Fruit fly (Drosophila melanogaster) whole organism, prepupa: Measurements from ENCODE around the gene CG11912.

ENCODE experiments used
- CG3032 ChIP-seq: fragments of 200-800 bp; optimal IDR thresholded peaks from 2 replicates; lab custom pipeline; 2019; ENCODE audit warnings: missing biosample characterization, mild to moderate bottlenecking, missing genetic modification characterization, moderate library complexity
- CG6792 ChIP-seq: fragments of 200-800 bp; sonication (Bioruptor generic); optimal IDR thresholded peaks from 3 replicates; lab custom pipeline; 2016; ENCODE audit warnings: missing biosample characterization, missing genetic modification characterization
- CG6854 ChIP-seq: fragments of 200-800 bp; sonication (Bioruptor generic); optimal IDR thresholded peaks from 2 replicates; lab custom pipeline; 2017; ENCODE audit warnings: missing biosample characterization, mild to moderate bottlenecking, missing genetic modification characterization
- CG8119 ChIP-seq: fragments of 200-800 bp; sonication (Bioruptor generic); IDR thresholded peaks from 3 replicates; pipeline ENCODE4 v1.3.6; 2022; ENCODE audit warnings: missing biosample characterization, missing genetic modification characterization
- CG8632 ChIP-seq: fragments of 200-800 bp; sonication (Bioruptor generic); optimal IDR thresholded peaks from 3 replicates; lab custom pipeline; 2016; ENCODE audit warnings: missing biosample characterization, missing genetic modification characterization
- Ets21C ChIP-seq: fragments of 200-800 bp; sonication (Bioruptor generic); optimal IDR thresholded peaks from 3 replicates; lab custom pipeline; 2016; ENCODE audit warnings: missing biosample characterization, missing genetic modification characterization
- Lpt ChIP-seq: fragments of 200-800 bp; sonication (Bioruptor generic); optimal IDR thresholded peaks from 3 replicates; lab custom pipeline; 2016; ENCODE audit warnings: missing biosample characterization, missing genetic modification characterization
- Sox102F ChIP-seq: fragments of 200-800 bp; sonication (Bioruptor generic); optimal IDR thresholded peaks from 2 replicates; lab custom pipeline; 2016; ENCODE audit warnings: missing biosample characterization, mild to moderate bottlenecking, missing genetic modification characterization
- eg ChIP-seq: fragments of 200-800 bp; sonication (Bioruptor generic); IDR thresholded peaks from 3 replicates; pipeline ENCODE4 v1.3.6; 2022; ENCODE audit warnings: missing biosample characterization, missing genetic modification characterization
- vri ChIP-seq: fragments of 200-800 bp; sonication (Bioruptor generic); optimal IDR thresholded peaks from 3 replicates; lab custom pipeline; 2016; ENCODE audit warnings: missing biosample characterization, mild to moderate bottlenecking, missing genetic modification characterization

- TF ChIP-seq CG8632 (GFP tag; lab: Kevin White, UChicago) (no peak), CG6792 (GFP tag; lab: Kevin White, UChicago) (no peak), CG8119 (GFP tag; lab: Robert Waterston, UW) (no peak), CG6854 (GFP tag; lab: Kevin White, UChicago) (no peak), Sox102F (GFP tag; lab: Kevin White, UChicago) (no peak), vri (no peak), CG3032 (tag; lab: Kevin White, UChicago) (no peak), Ets21C (GFP tag; lab: Kevin White, UChicago) (no peak), Lpt (GFP tag; lab: Kevin White, UChicago) (no peak), eg (GFP tag; lab: Robert Waterston, UW) (no peak)
Measured at dm6 chr2L:356234-356633, 37.2 kb upstream of the CG11912 start.
